Fruit fly (Drosophila melanogaster): ENCODE measurements around the gene CG10877.
A peak's percentile ranks its signal among the peaks of the same experiment; 100 is the strongest.

CG10877 gene

dm6 chr3R:20594194-20595144 lies 30.6 kb upstream of the CG10877 start (continued):
- TF ChIP-seq inv (GFP tag; IDR thresholded peaks at IDR 0.05; ENCODE audit: partially characterized antibody) (no peak), pros (GFP tag; optimal IDR thresholded peaks at IDR 0.05) (peak; percentile 79), fd3F (GFP tag; optimal IDR thresholded peaks at IDR 0.05) (peak; percentile 72), Rfx (GFP tag; IDR thresholded peaks at IDR 0.05) (peak; percentile 49), CG4730 (GFP tag; IDR thresholded peaks at IDR 0.05) (peak; percentile 52), twi (tag; optimal IDR thresholded peaks at IDR 0.05) (peak; percentile 81), Neu2 (GFP tag; optimal IDR thresholded peaks at IDR 0.05; ENCODE audit: borderline replicate concordance) (no peak), Dref (GFP tag; IDR thresholded peaks at IDR 0.05) (no peak), Atf6 (GFP tag; IDR thresholded peaks at IDR 0.05) (peak; percentile 28; the same call in 1 of the 2 replicates), z (GFP tag; IDR thresholded peaks at IDR 0.05) (no peak), CG17186 (GFP tag; optimal IDR thresholded peaks at IDR 0.05) (peak; percentile 17), Nf-YA (GFP tag; IDR thresholded peaks at IDR 0.05) (peak; percentile 65), chif (GFP tag; optimal IDR thresholded peaks at IDR 0.05) (peak in 1 of 2 experiments; percentile 21), HmgD (GFP tag; optimal IDR thresholded peaks at IDR 0.05) (no peak), eyg (GFP tag; optimal IDR thresholded peaks at IDR 0.05) (no peak), CG7357 (GFP tag; IDR thresholded peaks at IDR 0.05) (peak; percentile 81), CG12155 (GFP tag; optimal IDR thresholded peaks at IDR 0.05) (peak; percentile 77), CG12299 (tag; optimal IDR thresholded peaks at IDR 0.05) (peak; percentile 92), CG13287 (GFP tag; IDR thresholded peaks at IDR 0.05; ENCODE audit: partially characterized antibody) (no peak), corto (GFP tag; optimal IDR thresholded peaks at IDR 0.05) (no peak), CG13775 (GFP tag; optimal IDR thresholded peaks at IDR 0.05) (peak; percentile 85), ham (GFP tag; IDR thresholded peaks at IDR 0.05) (no peak), prd (optimal IDR thresholded peaks at IDR 0.05) (no peak), prd (GFP tag; IDR thresholded peaks at IDR 0.05) (peak; percentile 86), ato (GFP tag; IDR thresholded peaks at IDR 0.05; ENCODE audit: partially characterized antibody) (no peak), CG2875 (GFP tag; optimal IDR thresholded peaks at IDR 0.05) (peak; percentile 85), cwo (GFP tag; optimal IDR thresholded peaks at IDR 0.05) (peak; percentile 99), sob (GFP tag; IDR thresholded peaks at IDR 0.05) (peak; percentile 33; the same call in 1 of the 2 replicates), CG16815 (GFP tag; optimal IDR thresholded peaks at IDR 0.05) (peak; percentile 89), Dfd (GFP tag; optimal IDR thresholded peaks at IDR 0.05) (no peak), Lhr (GFP tag; optimal IDR thresholded peaks at IDR 0.05) (peak; percentile 62), amos (GFP tag; IDR thresholded peaks at IDR 0.05; ENCODE audit: partially characterized antibody) (no peak), CG34376 (GFP tag; optimal IDR thresholded peaks at IDR 0.05) (peak; percentile 36), CkIIα-i1 (GFP tag; IDR thresholded peaks at IDR 0.05) (no peak), Dbx (GFP tag; IDR thresholded peaks at IDR 0.05) (peak; percentile 65), wor (GFP tag; IDR thresholded peaks at IDR 0.05) (peak; percentile 86), CG14014 (GFP tag; IDR thresholded peaks at IDR 0.05) (peak; percentile 68), CG4328 (GFP tag; optimal IDR thresholded peaks at IDR 0.05) (peak; percentile 83), ken (GFP tag; IDR thresholded peaks at IDR 0.05) (peak; percentile 76), Xbp1 (GFP tag; optimal IDR thresholded peaks at IDR 0.05) (peak; percentile 80), CG14441 (GFP tag; IDR thresholded peaks at IDR 0.05) (peak; percentile 64), ewg (GFP tag; optimal IDR thresholded peaks at IDR 0.05) (peak; percentile 72), dimm (GFP tag; IDR thresholded peaks at IDR 0.05) (no peak), pzg (GFP tag; optimal IDR thresholded peaks at IDR 0.05) (no peak), tna (GFP tag; IDR thresholded peaks at IDR 0.05; ENCODE audit: partially characterized antibody) (no peak), fu2 (GFP tag; optimal IDR thresholded peaks at IDR 0.05) (no peak), abd-A (tag; optimal IDR thresholded peaks at IDR 0.05) (no peak), CG17359 (tag; optimal IDR thresholded peaks at IDR 0.05) (peak; percentile 95)
